Fruit fly (Drosophila melanogaster) whole organism, embryonic: Measurements from ENCODE around the gene CG32302.

ENCODE experiments used
- Abd-B ChIP-seq: fragments of 200-800 bp; sonication (Bioruptor generic); optimal IDR thresholded peaks from 2 replicates; lab custom pipeline; 2018; ENCODE audit warnings: missing biosample characterization, mild to moderate bottlenecking, missing genetic modification characterization, moderate library complexity
- Ada2b ChIP-seq: fragments of 200-800 bp; sonication (Bioruptor generic); IDR thresholded peaks from 2 replicates; pipeline ENCODE4 v1.3.6; 2022; ENCODE audit warnings: missing biosample characterization, missing genetic modification characterization
- B-H2 ChIP-seq: fragments of 200-800 bp; sonication (Bioruptor generic); optimal IDR thresholded peaks from 2 replicates; lab custom pipeline; 2018; ENCODE audit warnings: missing biosample characterization, mild to moderate bottlenecking, missing genetic modification characterization
- CG10565 ChIP-seq: fragments of 200-800 bp; sonication (Bioruptor generic); optimal IDR thresholded peaks from 3 replicates; lab custom pipeline; 2016; ENCODE audit warnings: missing biosample characterization, mild to moderate bottlenecking, missing genetic modification characterization
- CG13287 ChIP-seq: fragments of 200-800 bp; sonication (Bioruptor generic); IDR thresholded peaks from 2 replicates; pipeline ENCODE4 v1.3.6; 2022; ENCODE audit warnings: missing biosample characterization, missing genetic modification characterization; ENCODE audit not compliant: partially characterized antibody
- CG13775 ChIP-seq: fragments of 200-800 bp; sonication (Bioruptor generic); optimal IDR thresholded peaks from 3 replicates; lab custom pipeline; 2017; ENCODE audit warnings: missing biosample characterization, mild to moderate bottlenecking, missing genetic modification characterization
- CG13894 ChIP-seq: fragments of 200-800 bp; sonication (Bioruptor generic); optimal IDR thresholded peaks from 3 replicates; lab custom pipeline; 2018; ENCODE audit warnings: missing biosample characterization, mild to moderate bottlenecking, missing genetic modification characterization, moderate library complexity
- CG16779 ChIP-seq: fragments of 200-800 bp; sonication (Bioruptor generic); IDR thresholded peaks from 2 replicates; pipeline ENCODE4 v1.3.6; 2022; ENCODE audit warnings: missing biosample characterization, missing genetic modification characterization
- CG16813 ChIP-seq: fragments of 200-800 bp; sonication (Bioruptor generic); IDR thresholded peaks from 3 replicates; pipeline ENCODE4 v1.3.6; 2022; ENCODE audit warnings: missing biosample characterization, missing genetic modification characterization; ENCODE audit not compliant: partially characterized antibody
- CG17385 ChIP-seq: fragments of 200-800 bp; sonication (Bioruptor generic); optimal IDR thresholded peaks from 3 replicates; lab custom pipeline; 2018; ENCODE audit warnings: missing biosample characterization, mild to moderate bottlenecking, missing genetic modification characterization
- CG31388 ChIP-seq: fragments of 200-800 bp; sonication (Bioruptor generic); optimal IDR thresholded peaks from 2 replicates; lab custom pipeline; 2016; ENCODE audit warnings: missing biosample characterization, missing genetic modification characterization
- CG34224 ChIP-seq: fragments of 200-800 bp; sonication (Bioruptor generic); IDR thresholded peaks from 3 replicates; pipeline ENCODE4 v1.3.6; 2022; ENCODE audit warnings: missing biosample characterization, missing genetic modification characterization; ENCODE audit not compliant: partially characterized antibody
- CG3847 ChIP-seq: fragments of 200-800 bp; sonication (Bioruptor generic); IDR thresholded peaks from 2 replicates; pipeline ENCODE4 v1.3.6; 2022; ENCODE audit warnings: missing biosample characterization, missing genetic modification characterization
- CG6175 ChIP-seq: fragments of 200-800 bp; sonication (Bioruptor generic); IDR thresholded peaks from 3 replicates; pipeline ENCODE4 v1.3.6; 2022; ENCODE audit warnings: missing biosample characterization, missing genetic modification characterization
- CG6813 ChIP-seq: fragments of 200-800 bp; sonication (Bioruptor generic); optimal IDR thresholded peaks from 2 replicates; lab custom pipeline; 2017; ENCODE audit warnings: missing biosample characterization, missing genetic modification characterization, mild to moderate bottlenecking, moderate library complexity, missing genetic modification reagents
- CG8359 ChIP-seq: fragments of 200-800 bp; sonication (Bioruptor generic); optimal IDR thresholded peaks from 2 replicates; lab custom pipeline; 2017; ENCODE audit warnings: missing biosample characterization, mild to moderate bottlenecking, missing genetic modification characterization, borderline replicate concordance
- CG9437 ChIP-seq: fragments of 200-800 bp; sonication (Bioruptor generic); optimal IDR thresholded peaks from 2 replicates; lab custom pipeline; 2018; ENCODE audit warnings: missing biosample characterization, mild to moderate bottlenecking, missing genetic modification characterization
- CG9876 ChIP-seq: fragments of 200-800 bp; sonication (Bioruptor generic); optimal IDR thresholded peaks from 2 replicates; lab custom pipeline; 2016; ENCODE audit warnings: missing biosample characterization, missing genetic modification characterization
- CG9932 ChIP-seq: fragments of 200-800 bp; sonication (Bioruptor generic); IDR thresholded peaks from 2 replicates; pipeline ENCODE4 v1.3.6; 2022; ENCODE audit warnings: missing biosample characterization, missing genetic modification characterization
- CoRest ChIP-seq: fragments of 200-800 bp; sonication (Bioruptor generic); optimal IDR thresholded peaks from 3 replicates; lab custom pipeline; 2018; ENCODE audit warnings: missing biosample characterization, mild to moderate bottlenecking, missing genetic modification characterization, moderate library complexity
- Dll ChIP-seq: fragments of 200-800 bp; sonication (Bioruptor generic); IDR thresholded peaks from 4 replicates; pipeline ENCODE4 v1.3.6; 2022; ENCODE audit warnings: missing biosample characterization, missing genetic modification characterization; ENCODE audit not compliant: partially characterized antibody
- Drgx ChIP-seq: fragments of 200-800 bp; sonication (Bioruptor generic); IDR thresholded peaks from 2 replicates; pipeline ENCODE4 v1.3.6; 2022; ENCODE audit warnings: missing biosample characterization, missing genetic modification characterization
- Ets65A ChIP-seq: fragments of 200-800 bp; sonication (Bioruptor generic); peaks from one replicate; lab custom pipeline; 2016; ENCODE audit warnings: missing biosample characterization, missing genetic modification characterization
- GATAe ChIP-seq: fragments of 200-800 bp; sonication (Bioruptor generic); conservative IDR thresholded peaks from 2 replicates; pipeline ENCODE4 v1.3.6; 2022; ENCODE audit warnings: missing biosample characterization, missing genetic modification characterization
- HLH54F ChIP-seq: fragments of 200-800 bp; sonication (Bioruptor generic); optimal IDR thresholded peaks from 3 replicates; lab custom pipeline; 2016; ENCODE audit warnings: missing biosample characterization, missing genetic modification characterization
- HmgZ ChIP-seq: fragments of 200-800 bp; sonication (Bioruptor generic); optimal IDR thresholded peaks from 2 replicates; lab custom pipeline; 2018; ENCODE audit warnings: missing biosample characterization, mild to moderate bottlenecking, missing genetic modification characterization
- Nf-YB ChIP-seq: fragments of 200-800 bp; sonication (Bioruptor generic); optimal IDR thresholded peaks from 3 replicates; lab custom pipeline; 2019; ENCODE audit warnings: missing biosample characterization, mild to moderate bottlenecking, missing genetic modification characterization, moderate library complexity
- Ssrp ChIP-seq: fragments of 200-800 bp; sonication (Bioruptor generic); optimal IDR thresholded peaks from 2 replicates; lab custom pipeline; 2018; ENCODE audit warnings: missing biosample characterization, mild to moderate bottlenecking, missing genetic modification characterization, moderate library complexity
- Tbp ChIP-seq: fragments of >200 bp; optimal IDR thresholded peaks from 2 replicates; lab custom pipeline; 2018; ENCODE audit warnings: missing biosample characterization, missing genetic modification characterization
- ap ChIP-seq: fragments of 200-800 bp; sonication (Bioruptor generic); IDR thresholded peaks from 2 replicates; pipeline ENCODE4 v1.3.6; 2022; ENCODE audit warnings: missing biosample characterization, missing genetic modification characterization
- caup ChIP-seq: fragments of 200-800 bp; sonication (Bioruptor generic); optimal IDR thresholded peaks from 3 replicates; lab custom pipeline; 2017; ENCODE audit warnings: missing biosample characterization, mild to moderate bottlenecking, missing genetic modification characterization, moderate library complexity; ENCODE audit not compliant: severe bottlenecking
- fu2 ChIP-seq: fragments of 200-800 bp; sonication (Bioruptor generic); optimal IDR thresholded peaks from 2 replicates; lab custom pipeline; 2016; ENCODE audit warnings: missing biosample characterization, missing genetic modification characterization
- gcm ChIP-seq: fragments of 200-800 bp; sonication (Bioruptor generic); optimal IDR thresholded peaks from 2 replicates; lab custom pipeline; 2019; ENCODE audit warnings: missing biosample characterization, mild to moderate bottlenecking, missing genetic modification characterization, moderate library complexity
- h ChIP-seq: fragments of >200 bp; optimal IDR thresholded peaks from 2 replicates; lab custom pipeline; 2017
- jing ChIP-seq: fragments of 200-800 bp; sonication (Bioruptor generic); optimal IDR thresholded peaks from 2 replicates; lab custom pipeline; 2018; ENCODE audit warnings: missing biosample characterization, mild to moderate bottlenecking, missing genetic modification characterization
- jumu ChIP-seq: fragments of 200-800 bp; sonication (Bioruptor generic); optimal IDR thresholded peaks from 3 replicates; lab custom pipeline; 2016; ENCODE audit warnings: missing biosample characterization, missing genetic modification characterization
- lab ChIP-seq: fragments of 200-800 bp; sonication (Bioruptor generic); optimal IDR thresholded peaks from 3 replicates; lab custom pipeline; 2017; ENCODE audit warnings: missing biosample characterization, missing genetic modification characterization, mild to moderate bottlenecking, moderate library complexity, missing genetic modification reagents
- luna ChIP-seq: fragments of 200-800 bp; sonication (Bioruptor generic); optimal IDR thresholded peaks from 2 replicates; lab custom pipeline; 2016; ENCODE audit warnings: missing biosample characterization, missing genetic modification characterization
- pfk ChIP-seq: fragments of 200-800 bp; sonication (Bioruptor generic); optimal IDR thresholded peaks from 2 replicates; lab custom pipeline; 2018; ENCODE audit warnings: missing biosample characterization, mild to moderate bottlenecking, missing genetic modification characterization, moderate library complexity
- ranshi ChIP-seq: fragments of 200-800 bp; sonication (Bioruptor generic); IDR thresholded peaks from 2 replicates; pipeline ENCODE4 v1.3.6; 2022; ENCODE audit warnings: missing biosample characterization, missing genetic modification characterization
- rib ChIP-seq: fragments of 200-800 bp; sonication (Bioruptor generic); IDR thresholded peaks from 2 replicates; pipeline ENCODE4 v1.3.6; 2022; ENCODE audit warnings: missing biosample characterization, missing genetic modification characterization
- so ChIP-seq: fragments of 200-800 bp; sonication (Bioruptor generic); IDR thresholded peaks from 3 replicates; pipeline ENCODE4 v1.3.6; 2022; ENCODE audit warnings: missing biosample characterization, missing genetic modification characterization
- toy ChIP-seq: fragments of 200-800 bp; sonication (Bioruptor generic); IDR thresholded peaks from 2 replicates; pipeline ENCODE4 v1.3.6; 2022; ENCODE audit warnings: missing biosample characterization, missing genetic modification characterization
- twi ChIP-seq: fragments of 200-800 bp; optimal IDR thresholded peaks from 2 replicates; lab custom pipeline; 2019; ENCODE audit warnings: missing biosample characterization, mild to moderate bottlenecking, missing genetic modification characterization, moderate library complexity
- vfl ChIP-seq: fragments of 200-800 bp; sonication (Bioruptor generic); optimal IDR thresholded peaks from 2 replicates; lab custom pipeline; 2016; ENCODE audit warnings: missing biosample characterization, missing genetic modification characterization
- wor ChIP-seq: fragments of 200-800 bp; sonication (Bioruptor generic); IDR thresholded peaks from 2 replicates; pipeline ENCODE4 v1.3.6; 2022; ENCODE audit warnings: missing biosample characterization, missing genetic modification characterization
- zen2 ChIP-seq: fragments of 200-800 bp; sonication (Bioruptor generic); IDR thresholded peaks from 3 replicates; pipeline ENCODE4 v1.3.6; 2022; ENCODE audit warnings: missing biosample characterization, missing genetic modification characterization; ENCODE audit not compliant: partially characterized antibody

CG32302 gene

DNA sequence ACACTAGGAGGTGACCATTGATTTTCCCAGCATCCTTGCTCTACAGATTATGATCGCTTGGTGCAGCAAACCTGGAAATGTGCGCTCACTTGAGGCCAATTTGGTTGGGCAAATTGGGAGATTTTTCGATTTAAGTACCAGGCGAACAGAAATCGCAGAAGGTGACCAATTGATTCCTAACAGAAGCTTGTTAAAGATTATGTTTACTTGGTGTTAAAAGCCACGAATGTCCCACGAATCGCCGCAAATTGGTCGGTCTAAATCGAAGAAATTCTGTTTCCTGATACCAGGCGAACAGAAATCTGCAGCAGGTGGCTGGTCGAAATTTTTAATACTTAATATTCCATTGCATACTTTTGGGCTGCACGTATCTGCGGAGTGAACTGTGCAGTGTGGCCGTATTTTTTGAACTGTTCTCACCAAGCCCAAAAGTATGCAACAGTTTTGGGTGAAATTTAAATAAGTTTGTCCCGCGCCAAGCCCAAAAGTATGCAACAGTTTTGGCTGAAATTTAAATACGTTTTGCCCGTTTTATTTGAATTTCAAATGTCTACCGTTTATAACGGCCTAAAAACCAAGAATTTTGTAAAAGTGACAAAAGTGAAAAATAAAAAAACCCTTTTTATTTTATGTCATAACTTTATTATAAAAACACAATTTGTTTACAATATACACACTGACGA is 24.6 kb upstream of the CG32302 start, which contains the start of gene CG32301 (continued):
- TF ChIP-seq CG13894 (tag; lab: Kevin White, UChicago) (no peak), luna (GFP tag; lab: Kevin White, UChicago) (no peak), wor (GFP tag; lab: Robert Waterston, UW) (no peak)
- TF ChIP-seq, all 482 proteins: peak for 49

DNA sequence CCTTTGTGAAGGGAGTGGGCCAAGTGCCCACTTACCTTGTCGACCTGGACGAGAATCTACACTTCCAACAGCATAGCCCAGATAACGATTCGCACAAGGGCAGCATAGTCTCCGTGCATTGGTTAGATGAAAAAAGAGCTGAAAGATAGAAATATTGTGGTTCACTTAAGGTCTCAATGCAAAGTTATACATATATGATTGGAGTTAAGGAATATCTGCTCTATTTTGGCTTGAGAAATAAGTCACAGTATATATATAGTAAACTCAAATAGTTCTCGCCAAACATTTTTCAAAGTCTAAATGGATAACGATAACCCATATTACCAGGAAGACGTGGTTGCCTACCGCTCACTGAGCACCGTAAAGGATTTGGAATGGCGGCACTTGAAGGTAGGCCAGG is 20.3 kb upstream of the CG32302 start, which contains the start of gene CG32305:
CG32305 (plus strand) TSS at position 301 of the 400 bp plus-strand sequence.
- no peak for TF ChIP-seq HLH54F
- no peak for TF ChIP-seq Ssrp
- TF ChIP-seq Dll = no peak
- TF ChIP-seq CG16779 (GFP tag; lab: Robert Waterston, UW) = no peak
- no peak for TF ChIP-seq CG6813
- no peak for TF ChIP-seq HmgZ (tag; lab: Kevin White, UChicago)
- TF ChIP-seq CG9932 (GFP tag; lab: Robert Waterston, UW) = no peak
- TF ChIP-seq fu2 (GFP tag; lab: Kevin White, UChicago) = no peak
- TF ChIP-seq Ada2b = no peak
- no peak for TF ChIP-seq rib (GFP tag; lab: Robert Waterston, UW)
- no peak for TF ChIP-seq gcm
- TF ChIP-seq ranshi (GFP tag; lab: Robert Waterston, UW) = no peak
- TF ChIP-seq jing (GFP tag; lab: Kevin White, UChicago) = no peak
- TF ChIP-seq CG9876 (GFP tag; lab: Kevin White, UChicago) = no peak
- no peak for TF ChIP-seq so (GFP tag; lab: Robert Waterston, UW)
- TF ChIP-seq Nf-YB = no peak

DNA sequence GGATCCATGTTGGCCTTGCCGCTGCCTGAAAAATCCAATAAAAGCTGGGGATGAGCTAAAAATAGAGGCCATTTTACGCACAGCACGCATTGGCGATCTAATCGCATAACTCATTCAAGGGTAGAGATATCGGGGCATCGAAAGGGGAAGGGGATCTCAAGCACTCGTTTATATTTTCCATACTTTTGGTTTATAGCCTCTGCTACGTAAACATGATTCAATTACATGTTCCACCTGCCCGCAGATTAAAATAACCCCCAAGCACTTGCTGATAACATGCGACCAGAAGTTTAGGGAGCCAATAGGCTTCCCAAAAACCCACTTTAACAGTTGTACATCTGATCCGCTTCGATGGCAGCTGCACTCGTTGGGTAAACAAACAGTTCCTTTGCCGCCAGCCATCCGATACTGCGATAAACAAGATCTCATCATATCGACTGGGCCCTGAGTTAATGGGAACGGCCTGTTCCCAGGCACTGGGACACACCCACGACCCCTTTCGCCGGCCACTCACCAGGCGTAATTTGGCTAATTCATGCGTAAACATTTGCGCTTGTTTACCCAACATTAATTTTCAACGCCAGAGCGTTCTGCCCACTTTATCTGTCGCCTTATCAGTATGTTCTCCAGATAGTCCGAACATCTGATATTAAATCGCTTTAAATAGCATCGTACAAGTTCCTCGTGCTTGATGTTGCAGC is 14.5 kb upstream of the CG32302 start:
- TF ChIP-seq CG13775 (GFP tag; lab: Kevin White, UChicago) (no peak), CG8359 (GFP tag; lab: Kevin White, UChicago) (no peak), B-H2 (GFP tag; lab: Kevin White, UChicago) (no peak), ap (GFP tag; lab: Robert Waterston, UW) (no peak), Drgx (no peak), vfl (no peak), zen2 (GFP tag; lab: Robert Waterston, UW) (no peak), jumu (GFP tag; lab: Kevin White, UChicago) (no peak), h (lab: Kevin White, UChicago) (no peak), lab (GFP tag; lab: Kevin White, UChicago) (peak; percentile 54), CG31388 (no peak), CG3847 (no peak), CG13287 (GFP tag; lab: Robert Waterston, UW) (no peak), CoRest (no peak), caup (GFP tag; lab: Kevin White, UChicago) (peak; percentile 34), jing (GFP tag; lab: Kevin White, UChicago) (no peak), CG16813 (GFP tag; lab: Robert Waterston, UW) (no peak), CG34224 (GFP tag; lab: Robert Waterston, UW) (no peak), CG9437 (GFP tag; lab: Kevin White, UChicago) (no peak), CG10565 (GFP tag; lab: Kevin White, UChicago) (no peak), GATAe (GFP tag; lab: Robert Waterston, UW) (peak; percentile 59), Ets65A (GFP tag; lab: Kevin White, UChicago) (peak; percentile 4), CG17385 (GFP tag; lab: Kevin White, UChicago) (peak; percentile 3), Abd-B (GFP tag; lab: Kevin White, UChicago) (no peak), CG6175 (no peak), twi (tag; lab: Kevin White, UChicago) (no peak), Tbp (no peak), toy (GFP tag; lab: Robert Waterston, UW) (no peak), pfk (GFP tag; lab: Kevin White, UChicago) (no peak)
